Worm (Caenorhabditis elegans): ENCODE data around the gene grd-9.

Gene grd-9

ce11 chrV:5893015-5893414 is 2.1 kb upstream of the grd-9 start, which contains the start of gene C04E6.7:
Gene C04E6.7, plus strand, starts transcription at chrV:5893315.
- TF ChIP-seq unc-62 (GFP tag; optimal IDR thresholded peaks at IDR 0.05): no peak

- no peak for TF ChIP-seq unc-62 (GFP tag; optimal IDR thresholded peaks at IDR 0.05)
Measured at ce11 chrV:5899940-5900339, 4.8 kb downstream of the grd-9 start, which contains the start of gene srd-16. Gene srd-16, minus strand, starts transcription at chrV:5900040.

ce11 chrV:5901833-5902232 is 6.7 kb downstream of the grd-9 start, which contains the start of gene C04E6.5:
Gene C04E6.5, plus strand, starts transcription at chrV:5902133.
- no peak for TF ChIP-seq unc-62 (GFP tag; optimal IDR thresholded peaks at IDR 0.05)

- TF ChIP-seq unc-62 (GFP tag; optimal IDR thresholded peaks at IDR 0.05): no peak
Measured at ce11 chrV:5906252-5906651, 11.1 kb downstream of the grd-9 start, which contains the start of gene srd-15. Gene srd-15, minus strand, starts transcription at chrV:5906352.

ce11 chrV:5907090-5907489 is 12.0 kb downstream of the grd-9 start, which contains the start of gene C04E6.4:
Gene C04E6.4, plus strand, starts transcription at chrV:5907390.
- no peak for TF ChIP-seq unc-62 (GFP tag; optimal IDR thresholded peaks at IDR 0.05)

- no peak for TF ChIP-seq unc-62 (GFP tag; optimal IDR thresholded peaks at IDR 0.05)
Measured at ce11 chrV:5912426-5912825, 17.3 kb downstream of the grd-9 start, which contains the start of gene C04E6.13. Gene C04E6.13, plus strand, starts transcription at chrV:5912726.

ce11 chrV:5916862-5917261 is 21.7 kb downstream of the grd-9 start:
- no peak for TF ChIP-seq unc-62 (GFP tag; optimal IDR thresholded peaks at IDR 0.05)

- TF ChIP-seq unc-62 (GFP tag; optimal IDR thresholded peaks at IDR 0.05): no peak
Measured at ce11 chrV:5917707-5918106, 22.6 kb downstream of the grd-9 start, which contains the start of gene lrpr-1. Gene lrpr-1, minus strand, starts transcription at chrV:5917891.

- TF ChIP-seq unc-62 (GFP tag; optimal IDR thresholded peaks at IDR 0.05): no peak
Measured at ce11 chrV:5919887-5920286, 24.8 kb downstream of the grd-9 start, which contains the start of gene C04E6.12. Gene C04E6.12, minus strand, starts transcription at chrV:5919987.

- no peak for TF ChIP-seq unc-62 (GFP tag; optimal IDR thresholded peaks at IDR 0.05)
Measured at ce11 chrV:5921761-5922160, 26.6 kb downstream of the grd-9 start.

- TF ChIP-seq unc-62 (GFP tag; optimal IDR thresholded peaks at IDR 0.05): no peak
Measured at ce11 chrV:5922236-5922635, 27.1 kb downstream of the grd-9 start, which contains the start of gene srsx-18. Gene srsx-18, plus strand, starts transcription at chrV:5922536.

ce11 chrV:5927347-5927746 is 32.2 kb downstream of the grd-9 start, which contains the start of gene srsx-17:
Gene srsx-17, plus strand, starts transcription at chrV:5927647.
- no peak for TF ChIP-seq unc-62 (GFP tag; optimal IDR thresholded peaks at IDR 0.05)

- no peak for TF ChIP-seq unc-62 (GFP tag; optimal IDR thresholded peaks at IDR 0.05)
Measured at ce11 chrV:5928006-5928405, 32.9 kb downstream of the grd-9 start.

ce11 chrV:5930588-5930987 is 35.5 kb downstream of the grd-9 start, which contains the start of gene galt-1:
Gene galt-1, plus strand, starts transcription at chrV:5930905.
- no peak for TF ChIP-seq unc-62 (GFP tag; optimal IDR thresholded peaks at IDR 0.05)

ce11 chrV:5936691-5937090 is 41.6 kb downstream of the grd-9 start, which contains the start of the genes M03F8.5 and M03F8.7:
Gene M03F8.5, minus strand, starts transcription at chrV:5936791.
Gene M03F8.7, plus strand, starts transcription at chrV:5936939.
- TF ChIP-seq unc-62 (GFP tag; optimal IDR thresholded peaks at IDR 0.05): no peak

- TF ChIP-seq unc-62 (GFP tag; optimal IDR thresholded peaks at IDR 0.05): no peak
Measured at ce11 chrV:5939503-5940072, 44.5 kb downstream of the grd-9 start, which contains the start of gene syf-3. Gene syf-3, plus strand, starts transcription at chrV:5940022.

- no peak for TF ChIP-seq unc-62 (GFP tag; optimal IDR thresholded peaks at IDR 0.05)
Measured at ce11 chrV:5943167-5943566, 48.0 kb downstream of the grd-9 start, which contains the start of gene pst-1. Gene pst-1, plus strand, starts transcription at chrV:5943467.

Measured in whole organism, dauer.